Worm (Caenorhabditis elegans) whole organism, L2 larva: Measurements from ENCODE around the gene F22F7.3.

Experiments
- lin-39 ChIP-seq: fragments of 150-350 bp; optimal IDR thresholded peaks from 2 replicates; lab custom pipeline; 2014; ENCODE audit warnings: missing biosample characterization, missing genetic modification reagents, missing genetic modification characterization
- unc-39 ChIP-seq: fragments of 150-350 bp; optimal IDR thresholded peaks from 2 replicates; lab custom pipeline; 2014; ENCODE audit warnings: missing biosample characterization, missing genetic modification characterization
- ztf-4 ChIP-seq: fragments of 150-350 bp; optimal IDR thresholded peaks from 2 replicates; lab custom pipeline; 2014; ENCODE audit warnings: missing biosample characterization, missing genetic modification characterization

DNA sequence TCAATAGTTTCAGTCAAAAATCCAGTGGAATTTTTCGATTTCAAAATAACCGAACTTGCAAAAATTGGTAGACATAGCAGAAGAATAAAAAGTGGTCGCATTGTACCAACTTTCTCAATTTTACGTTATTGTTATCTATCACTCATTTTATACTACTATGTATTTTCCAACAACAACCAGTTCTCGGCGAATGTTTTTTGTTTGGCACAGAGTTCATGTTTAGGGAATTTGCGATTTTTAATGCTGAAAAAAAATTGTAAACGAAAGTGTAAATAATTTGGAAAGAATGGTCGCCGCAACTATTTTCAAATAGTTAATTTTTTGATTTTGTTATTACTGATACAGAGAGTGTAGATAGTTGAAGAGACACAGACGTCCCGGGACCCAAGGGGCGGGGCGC is 39.0 kb downstream of the F22F7.3 start, which contains the start of gene C45H4.21:
- no peak for TF ChIP-seq ztf-4 (tag; lab: Kevin White, UChicago)
- TF ChIP-seq lin-39 (tag; lab: Kevin White, UChicago), result no peak
- TF ChIP-seq unc-39 (tag; lab: Kevin White, UChicago), result no peak
